Fruit fly (Drosophila melanogaster) whole organism, pupa: ENCODE measurements around the gene dpr4.

Experiments used
- CG10348 ChIP-seq: fragments of 200-800 bp; sonication (Bioruptor generic); IDR thresholded peaks from 2 replicates; pipeline ENCODE4 v1.3.6; 2022; ENCODE audit warnings: missing biosample characterization, missing genetic modification characterization
- CG12605 ChIP-seq: fragments of 200-800 bp; sonication (Bioruptor generic); IDR thresholded peaks from 2 replicates; pipeline ENCODE4 v1.3.6; 2022; ENCODE audit warnings: missing biosample characterization, missing genetic modification characterization
- CG13204 ChIP-seq: fragments of 200-800 bp; sonication (Bioruptor generic); optimal IDR thresholded peaks from 2 replicates; lab custom pipeline; 2018; ENCODE audit warnings: missing biosample characterization, mild to moderate bottlenecking, missing genetic modification characterization, moderate library complexity
- CG14655 ChIP-seq: fragments of 200-800 bp; sonication (Bioruptor generic); optimal IDR thresholded peaks from 3 replicates; lab custom pipeline; 2017; ENCODE audit warnings: mild to moderate bottlenecking, missing biosample characterization, missing genetic modification reagents, missing genetic modification characterization
- CG15710 ChIP-seq: fragments of 200-800 bp; sonication (Bioruptor generic); optimal IDR thresholded peaks from 2 replicates; lab custom pipeline; 2018; ENCODE audit warnings: missing biosample characterization, mild to moderate bottlenecking, missing genetic modification characterization, moderate library complexity
- CG17806 ChIP-seq: fragments of 200-800 bp; sonication (Bioruptor generic); optimal IDR thresholded peaks from 2 replicates; lab custom pipeline; 2018; ENCODE audit warnings: missing biosample characterization, mild to moderate bottlenecking, missing genetic modification characterization, moderate library complexity
- CG32121 ChIP-seq: fragments of 200-800 bp; sonication (Bioruptor generic); IDR thresholded peaks from 2 replicates; pipeline ENCODE4 v1.3.6; 2022; ENCODE audit warnings: missing biosample characterization, missing genetic modification characterization
- CG34367 ChIP-seq: fragments of 200-800 bp; sonication (Bioruptor generic); optimal IDR thresholded peaks from 2 replicates; lab custom pipeline; 2018; ENCODE audit warnings: missing biosample characterization, mild to moderate bottlenecking, missing genetic modification characterization
- CG4496 ChIP-seq: fragments of 200-800 bp; sonication (Bioruptor generic); IDR thresholded peaks from 3 replicates; pipeline ENCODE4 v1.3.6; 2022; ENCODE audit warnings: missing biosample characterization, missing genetic modification characterization
- CG8159 ChIP-seq: fragments of 200-800 bp; sonication (Bioruptor generic); optimal IDR thresholded peaks from 3 replicates; lab custom pipeline; 2018; ENCODE audit warnings: missing biosample characterization, mild to moderate bottlenecking, missing genetic modification characterization, moderate library complexity
- CG8301 ChIP-seq: fragments of 200-800 bp; sonication (Bioruptor generic); optimal IDR thresholded peaks from 2 replicates; lab custom pipeline; 2018; ENCODE audit warnings: missing biosample characterization, mild to moderate bottlenecking, missing genetic modification characterization
- CG9948 ChIP-seq: fragments of 200-800 bp; sonication (Bioruptor generic); optimal IDR thresholded peaks from 2 replicates; lab custom pipeline; 2018; ENCODE audit warnings: missing biosample characterization, mild to moderate bottlenecking, missing genetic modification characterization, moderate library complexity
- D1 ChIP-seq: fragments of 200-800 bp; sonication (Bioruptor generic); optimal IDR thresholded peaks from 2 replicates; lab custom pipeline; 2018; ENCODE audit warnings: missing biosample characterization, mild to moderate bottlenecking, missing genetic modification characterization, moderate library complexity
- EcR ChIP-seq: fragments of 200-800 bp; sonication (Bioruptor generic); optimal IDR thresholded peaks from 3 replicates; lab custom pipeline; 2019; ENCODE audit warnings: missing biosample characterization, missing genetic modification characterization, mild to moderate bottlenecking, moderate library complexity, missing genetic modification reagents
- Ets98B ChIP-seq: fragments of 200-800 bp; sonication (Bioruptor generic); IDR thresholded peaks from 2 replicates; pipeline ENCODE4 v1.3.6; 2022; ENCODE audit warnings: missing biosample characterization, missing genetic modification characterization
- Pif1A ChIP-seq: fragments of 200-800 bp; sonication (Bioruptor generic); optimal IDR thresholded peaks from 3 replicates; lab custom pipeline; 2016; ENCODE audit warnings: missing biosample characterization, missing genetic modification characterization
- Pif1B ChIP-seq: fragments of 200-800 bp; sonication (Bioruptor generic); optimal IDR thresholded peaks from 3 replicates; lab custom pipeline; 2016; ENCODE audit warnings: missing biosample characterization, missing genetic modification characterization
- Snoo ChIP-seq: fragments of 200-800 bp; sonication (Bioruptor generic); optimal IDR thresholded peaks from 3 replicates; lab custom pipeline; 2017; ENCODE audit warnings: missing biosample characterization, mild to moderate bottlenecking, missing genetic modification characterization, inconsistent platforms
- fd96Ca ChIP-seq: fragments of 200-800 bp; sonication (Bioruptor generic); IDR thresholded peaks from 3 replicates; pipeline ENCODE4 v1.3.6; 2022; ENCODE audit warnings: missing biosample characterization, missing genetic modification characterization
- gl ChIP-seq: fragments of 200-800 bp; sonication (Bioruptor generic); optimal IDR thresholded peaks from 2 replicates; lab custom pipeline; 2018; ENCODE audit warnings: missing biosample characterization, mild to moderate bottlenecking, missing genetic modification characterization
- rn ChIP-seq: fragments of 200-800 bp; sonication (Bioruptor generic); IDR thresholded peaks from 2 replicates; pipeline ENCODE4 v1.3.6; 2022; ENCODE audit warnings: missing biosample characterization, missing genetic modification characterization

Gene dpr4

DNA sequence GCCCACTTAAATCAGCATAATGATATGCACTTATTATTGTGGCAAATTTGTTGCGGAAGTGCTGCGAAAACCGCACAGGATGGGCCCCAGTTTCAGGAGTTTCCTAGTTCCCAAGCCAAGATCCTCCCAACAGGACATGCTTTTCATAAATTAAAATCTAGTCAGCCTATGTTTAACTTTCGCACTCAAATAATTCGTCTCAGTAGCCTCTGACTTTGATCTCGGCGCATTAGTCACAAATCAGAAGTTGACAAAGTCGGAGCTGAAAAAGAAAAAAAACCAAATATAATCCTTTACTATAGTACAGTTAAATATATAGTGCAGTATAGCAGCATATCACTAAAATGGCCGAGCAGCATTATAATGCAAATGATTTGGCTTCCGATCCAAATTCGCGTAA lies 11.1 kb upstream of the dpr4 start, which contains the start of gene CG14708:
CG14708 (plus strand) TSS at position 301 of the 400 bp plus-strand sequence.
- TF ChIP-seq gl (no peak), Pif1B (no peak), CG4496 (GFP tag; lab: Robert Waterston, UW) (no peak), Pif1A (no peak), CG8159 (no peak), CG15710 (no peak), Snoo (tag; lab: Kevin White, UChicago) (no peak), fd96Ca (GFP tag; lab: Robert Waterston, UW) (no peak), CG9948 (tag; lab: Kevin White, UChicago) (no peak), EcR (no peak), CG12605 (GFP tag; lab: Robert Waterston, UW) (no peak), Ets98B (GFP tag; lab: Robert Waterston, UW) (no peak), CG14655 (GFP tag; lab: Kevin White, UChicago) (no peak), CG13204 (GFP tag; lab: Kevin White, UChicago) (no peak), CG32121 (GFP tag; lab: Robert Waterston, UW) (no peak)

DNA sequence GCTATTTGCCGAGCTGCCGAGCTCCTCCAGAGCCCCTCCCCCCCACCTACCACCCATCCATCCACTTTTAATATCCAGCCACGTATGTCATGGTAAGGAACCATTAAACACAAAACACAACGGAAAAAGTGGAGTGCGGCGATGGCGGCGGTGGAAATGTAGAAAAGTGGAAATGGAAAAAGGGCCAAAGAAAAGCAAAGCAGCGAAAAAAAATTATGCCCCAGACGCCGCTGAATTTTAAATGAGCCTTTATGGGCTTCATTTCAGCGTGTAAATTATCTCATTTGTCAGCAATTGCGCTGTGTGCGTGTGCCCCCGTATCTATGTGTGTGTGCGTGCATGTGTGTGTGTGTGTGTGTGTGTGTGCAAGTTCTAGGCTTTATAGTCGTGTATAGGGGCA lies 8.3 kb upstream of the dpr4 start:
- no peak for TF ChIP-seq CG32121 (GFP tag; lab: Robert Waterston, UW)
- TF ChIP-seq EcR, result no peak
- no peak for TF ChIP-seq CG9948 (tag; lab: Kevin White, UChicago)
- TF ChIP-seq CG13204 (GFP tag; lab: Kevin White, UChicago), result no peak
- TF ChIP-seq Ets98B (GFP tag; lab: Robert Waterston, UW), result no peak
- no peak for TF ChIP-seq CG12605 (GFP tag; lab: Robert Waterston, UW)
- no peak for TF ChIP-seq CG15710
- TF ChIP-seq Pif1A, result no peak
- no peak for TF ChIP-seq Pif1B
- TF ChIP-seq rn (GFP tag; lab: Robert Waterston, UW), result no peak
- TF ChIP-seq D1 (tag; lab: Kevin White, UChicago), result no peak
- TF ChIP-seq CG14655 (GFP tag; lab: Kevin White, UChicago), result no peak
- no peak for TF ChIP-seq fd96Ca (GFP tag; lab: Robert Waterston, UW)
- TF ChIP-seq CG4496 (GFP tag; lab: Robert Waterston, UW), result no peak

DNA sequence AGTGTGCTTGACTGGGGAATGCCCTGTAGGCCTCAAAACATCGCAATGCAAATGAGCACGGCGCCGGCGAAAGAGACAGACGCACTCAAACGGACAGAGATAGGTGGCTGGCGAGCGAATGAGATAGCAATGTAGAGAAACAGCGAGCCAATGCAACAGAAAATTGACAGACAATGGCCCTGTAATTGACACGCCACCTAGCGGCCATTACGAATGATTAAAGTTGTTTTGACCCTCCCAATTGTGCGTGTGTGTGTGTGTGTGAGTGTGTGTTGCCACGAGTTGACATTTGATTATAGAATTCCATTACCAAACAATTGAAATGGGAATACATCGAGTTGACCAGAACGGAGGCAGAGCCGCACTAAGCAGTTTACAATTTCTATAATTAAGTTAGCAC lies 1.4 kb upstream of the dpr4 start:
- TF ChIP-seq gl (no peak), CG9948 (tag; lab: Kevin White, UChicago) (no peak), CG8301 (tag; lab: Kevin White, UChicago) (no peak), Pif1A (no peak), CG13204 (GFP tag; lab: Kevin White, UChicago) (no peak), CG8159 (no peak)

DNA sequence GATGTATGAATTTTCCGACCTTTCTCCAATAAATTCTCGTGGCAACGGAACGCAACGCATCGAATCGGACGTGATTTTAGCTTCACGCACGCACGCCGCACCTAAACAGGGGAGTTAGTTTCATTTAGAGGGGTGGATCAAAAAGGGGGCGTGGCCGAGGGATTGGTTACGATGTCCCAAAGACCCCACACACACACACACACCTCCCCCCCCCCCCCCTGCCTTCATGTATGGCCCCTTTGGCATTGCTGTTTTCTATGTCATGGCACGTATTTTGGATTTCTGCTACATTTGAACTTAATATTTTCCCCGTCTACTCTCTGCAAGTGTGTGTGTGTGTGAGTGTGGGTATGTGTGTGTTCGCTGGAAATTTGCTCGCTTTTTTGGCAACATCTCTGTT lies 10.9 kb downstream of the dpr4 start:
- TF ChIP-seq CG8301 (tag; lab: Kevin White, UChicago) (no peak), CG17806 (no peak), CG12605 (GFP tag; lab: Robert Waterston, UW) (no peak), Snoo (tag; lab: Kevin White, UChicago) (no peak), rn (GFP tag; lab: Robert Waterston, UW) (no peak), CG34367 (tag; lab: Kevin White, UChicago) (no peak), Ets98B (GFP tag; lab: Robert Waterston, UW) (no peak), CG32121 (GFP tag; lab: Robert Waterston, UW) (no peak), CG10348 (GFP tag; lab: Robert Waterston, UW) (no peak), fd96Ca (GFP tag; lab: Robert Waterston, UW) (no peak), CG15710 (no peak), CG13204 (GFP tag; lab: Kevin White, UChicago) (no peak), CG8159 (no peak), CG4496 (GFP tag; lab: Robert Waterston, UW) (no peak), gl (no peak), CG14655 (GFP tag; lab: Kevin White, UChicago) (no peak), Pif1A (no peak), CG9948 (tag; lab: Kevin White, UChicago) (no peak), Pif1B (no peak), D1 (tag; lab: Kevin White, UChicago) (no peak)
- TF ChIP-seq, all 21 proteins: peak for 0

DNA sequence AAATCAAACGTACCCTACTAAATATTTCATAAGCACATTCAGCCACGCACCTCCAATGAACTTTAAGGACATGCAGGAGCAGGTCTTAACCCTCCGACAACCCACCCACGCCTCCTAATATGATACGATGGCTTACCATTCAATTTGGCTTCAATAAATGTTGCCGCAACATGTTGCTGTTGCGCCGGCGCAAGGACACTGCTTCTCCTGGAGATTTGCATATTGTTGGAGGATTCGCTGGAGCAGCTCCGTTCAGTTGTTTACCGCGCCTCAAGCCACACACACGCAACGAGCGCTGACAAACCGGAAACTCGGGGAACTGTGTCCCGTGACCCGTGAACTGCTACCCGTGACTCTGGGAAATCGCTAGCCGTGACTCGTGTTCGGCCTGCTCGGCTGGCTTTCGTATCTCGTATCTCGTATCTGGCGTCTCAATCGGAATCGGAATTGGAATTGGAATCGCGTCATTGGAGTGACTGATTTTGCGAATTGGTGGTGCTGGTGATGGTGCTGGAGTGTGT lies 43.0 kb downstream of the dpr4 start, which contains the start of gene dpr5:
dpr5 (plus strand) TSS at position 270 of the 521 bp plus-strand sequence.
- TF ChIP-seq gl (no peak), CG34367 (tag; lab: Kevin White, UChicago) (no peak), CG13204 (GFP tag; lab: Kevin White, UChicago) (no peak), EcR (no peak), CG10348 (GFP tag; lab: Robert Waterston, UW) (no peak), Snoo (tag; lab: Kevin White, UChicago) (no peak), Ets98B (GFP tag; lab: Robert Waterston, UW) (no peak), CG4496 (GFP tag; lab: Robert Waterston, UW) (no peak), Pif1B (no peak), CG14655 (GFP tag; lab: Kevin White, UChicago) (no peak), D1 (tag; lab: Kevin White, UChicago) (no peak), CG8159 (no peak), CG15710 (no peak), CG8301 (tag; lab: Kevin White, UChicago) (no peak), CG32121 (GFP tag; lab: Robert Waterston, UW) (no peak), fd96Ca (GFP tag; lab: Robert Waterston, UW) (no peak), CG12605 (GFP tag; lab: Robert Waterston, UW) (no peak), CG17806 (no peak), Pif1A (no peak), rn (GFP tag; lab: Robert Waterston, UW) (no peak)

DNA sequence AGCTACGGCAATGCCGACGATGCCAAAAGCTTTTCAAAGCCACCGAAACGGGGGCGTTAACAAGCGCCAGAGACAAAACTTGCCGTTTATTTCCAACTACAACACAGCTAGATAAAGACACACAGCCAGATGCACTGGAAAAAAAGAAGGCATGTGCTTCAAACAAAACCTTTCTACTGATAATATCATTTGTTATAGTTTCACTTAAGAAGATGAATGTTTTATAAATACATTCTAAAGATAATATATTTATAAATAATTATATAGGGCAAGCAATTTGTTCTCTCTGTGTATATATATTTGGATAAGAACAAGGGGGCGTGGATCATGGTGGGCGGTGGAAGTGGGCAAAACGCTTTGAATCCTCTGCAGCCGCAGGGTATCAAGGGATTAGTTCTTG lies 52.5 kb downstream of the dpr4 start:
- TF ChIP-seq CG12605 (GFP tag; lab: Robert Waterston, UW), result no peak
- TF ChIP-seq CG15710, result no peak
- TF ChIP-seq CG8301 (tag; lab: Kevin White, UChicago), result no peak
- no peak for TF ChIP-seq CG9948 (tag; lab: Kevin White, UChicago)
- no peak for TF ChIP-seq CG14655 (GFP tag; lab: Kevin White, UChicago)
- no peak for TF ChIP-seq EcR
- no peak for TF ChIP-seq D1 (tag; lab: Kevin White, UChicago)
- no peak for TF ChIP-seq Pif1B
- no peak for TF ChIP-seq rn (GFP tag; lab: Robert Waterston, UW)
- TF ChIP-seq CG13204 (GFP tag; lab: Kevin White, UChicago), result no peak
- TF ChIP-seq CG8159, result no peak
